Fruit fly (Drosophila melanogaster) whole organism, prepupa: ENCODE measurements around the gene CG12594.

Source experiments
- Blimp-1 ChIP-seq: fragments of 200-800 bp; sonication (Bioruptor generic); optimal IDR thresholded peaks from 3 replicates; lab custom pipeline; 2017; ENCODE audit warnings: missing biosample characterization, missing genetic modification characterization, mild to moderate bottlenecking, moderate library complexity, missing genetic modification reagents
- CG10631 ChIP-seq: fragments of 200-800 bp; sonication (Bioruptor generic); optimal IDR thresholded peaks from 2 replicates; lab custom pipeline; 2016; ENCODE audit warnings: missing biosample characterization, missing genetic modification characterization
- CG10669 ChIP-seq: fragments of 200-800 bp; sonication (Bioruptor generic); optimal IDR thresholded peaks from 3 replicates; lab custom pipeline; 2018; ENCODE audit warnings: missing biosample characterization, mild to moderate bottlenecking, missing genetic modification characterization, moderate library complexity
- CG11294 ChIP-seq: fragments of 200-800 bp; sonication (Bioruptor generic); IDR thresholded peaks from 2 replicates; pipeline ENCODE4 v1.3.6; 2022; ENCODE audit warnings: missing biosample characterization, missing genetic modification characterization
- CG11762 ChIP-seq: fragments of 200-800 bp; sonication (Bioruptor generic); optimal IDR thresholded peaks from 3 replicates; lab custom pipeline; 2016; ENCODE audit warnings: missing biosample characterization, missing genetic modification characterization; ENCODE audit not compliant: insufficient read depth
- CG11902 ChIP-seq: fragments of 200-800 bp; sonication (Bioruptor generic); optimal IDR thresholded peaks from 3 replicates; lab custom pipeline; 2016; ENCODE audit warnings: missing biosample characterization, missing genetic modification characterization
- CG16779 ChIP-seq: fragments of 200-800 bp; sonication (Bioruptor generic); optimal IDR thresholded peaks from 3 replicates; lab custom pipeline; 2017; ENCODE audit warnings: missing biosample characterization, mild to moderate bottlenecking, missing genetic modification characterization
- CG3032 ChIP-seq: fragments of 200-800 bp; optimal IDR thresholded peaks from 2 replicates; lab custom pipeline; 2019; ENCODE audit warnings: missing biosample characterization, mild to moderate bottlenecking, missing genetic modification characterization, moderate library complexity
- CG31627 ChIP-seq: fragments of 200-800 bp; sonication (Bioruptor generic); optimal IDR thresholded peaks from 3 replicates; lab custom pipeline; 2016; ENCODE audit warnings: missing biosample characterization, missing genetic modification characterization
- CG3919 ChIP-seq: fragments of 200-800 bp; sonication (Bioruptor generic); optimal IDR thresholded peaks from 3 replicates; lab custom pipeline; 2016; ENCODE audit warnings: missing biosample characterization, missing genetic modification characterization
- CG6163 ChIP-seq: fragments of 200-800 bp; sonication (Bioruptor generic); IDR thresholded peaks from 3 replicates; pipeline ENCODE4 v1.3.6; 2022; ENCODE audit warnings: missing biosample characterization, missing genetic modification characterization
- CG6276 ChIP-seq: fragments of 200-800 bp; sonication (Bioruptor generic); optimal IDR thresholded peaks from 2 replicates; lab custom pipeline; 2017; ENCODE audit warnings: missing biosample characterization, mild to moderate bottlenecking, missing genetic modification characterization
- CG6792 ChIP-seq: fragments of 200-800 bp; sonication (Bioruptor generic); optimal IDR thresholded peaks from 3 replicates; lab custom pipeline; 2016; ENCODE audit warnings: missing biosample characterization, missing genetic modification characterization
- CG6808 ChIP-seq: fragments of 200-800 bp; sonication (Bioruptor generic); optimal IDR thresholded peaks from 3 replicates; lab custom pipeline; 2017; ENCODE audit warnings: missing biosample characterization, missing genetic modification characterization, mild to moderate bottlenecking, moderate library complexity, missing genetic modification reagents
- CG6854 ChIP-seq: fragments of 200-800 bp; sonication (Bioruptor generic); optimal IDR thresholded peaks from 2 replicates; lab custom pipeline; 2017; ENCODE audit warnings: missing biosample characterization, mild to moderate bottlenecking, missing genetic modification characterization
- CG7368 ChIP-seq: fragments of 200-800 bp; sonication (Bioruptor generic); optimal IDR thresholded peaks from 3 replicates; lab custom pipeline; 2016; ENCODE audit warnings: missing biosample characterization, missing genetic modification characterization
- CG8119 ChIP-seq: fragments of 200-800 bp; sonication (Bioruptor generic); IDR thresholded peaks from 3 replicates; pipeline ENCODE4 v1.3.6; 2022; ENCODE audit warnings: missing biosample characterization, missing genetic modification characterization
- CG8319 ChIP-seq: fragments of 200-800 bp; sonication (Bioruptor generic); optimal IDR thresholded peaks from 3 replicates; lab custom pipeline; 2016; ENCODE audit warnings: missing biosample characterization, missing genetic modification characterization
- CG9139 ChIP-seq: fragments of 200-800 bp; sonication (Bioruptor generic); optimal IDR thresholded peaks from 3 replicates; lab custom pipeline; 2017; ENCODE audit warnings: missing biosample characterization, mild to moderate bottlenecking, missing genetic modification characterization
- Eip75B ChIP-seq: fragments of 200-800 bp; sonication (Bioruptor generic); optimal IDR thresholded peaks from 3 replicates; lab custom pipeline; 2016; ENCODE audit warnings: missing biosample characterization, missing genetic modification characterization
- Eip93F ChIP-seq: fragments of 200-800 bp; sonication (Bioruptor generic); optimal IDR thresholded peaks from 2 replicates; lab custom pipeline; 2016; ENCODE audit warnings: missing biosample characterization, mild to moderate bottlenecking, missing genetic modification characterization
- Ets21C ChIP-seq: fragments of 200-800 bp; sonication (Bioruptor generic); optimal IDR thresholded peaks from 3 replicates; lab custom pipeline; 2016; ENCODE audit warnings: missing biosample characterization, missing genetic modification characterization
- Ets96B ChIP-seq: fragments of 200-800 bp; optimal IDR thresholded peaks from 2 replicates; lab custom pipeline; 2019; ENCODE audit warnings: missing biosample characterization, mild to moderate bottlenecking, missing genetic modification characterization, moderate library complexity
- Gug ChIP-seq: fragments of 200-800 bp; sonication (Bioruptor generic); IDR thresholded peaks from 2 replicates; pipeline ENCODE4 v1.3.6; 2022; ENCODE audit warnings: missing biosample characterization, missing genetic modification characterization
- Hr38 ChIP-seq: sonication (Bioruptor generic); optimal IDR thresholded peaks from 2 replicates; lab custom pipeline; 2016; ENCODE audit warnings: missing biosample characterization, missing genetic modification characterization
- Hr39 ChIP-seq: fragments of 200-800 bp; sonication (Bioruptor generic); optimal IDR thresholded peaks from 2 replicates; lab custom pipeline; 2016; ENCODE audit warnings: missing biosample characterization, missing genetic modification characterization
- Hr4 ChIP-seq: fragments of 200-800 bp; sonication (Bioruptor generic); optimal IDR thresholded peaks from 3 replicates; lab custom pipeline; 2016; ENCODE audit warnings: missing biosample characterization, missing genetic modification characterization
- Met ChIP-seq: fragments of 200-800 bp; sonication (Bioruptor generic); optimal IDR thresholded peaks from 3 replicates; lab custom pipeline; 2016; ENCODE audit warnings: missing biosample characterization, missing genetic modification characterization
- OdsH ChIP-seq: fragments of 200-800 bp; sonication (Bioruptor generic); optimal IDR thresholded peaks from 3 replicates; lab custom pipeline; 2016; ENCODE audit warnings: missing biosample characterization, missing genetic modification characterization
- Smox ChIP-seq: fragments of 200-800 bp; sonication (Bioruptor generic); optimal IDR thresholded peaks from 3 replicates; lab custom pipeline; 2016; ENCODE audit warnings: missing biosample characterization, missing genetic modification characterization
- Sox14 ChIP-seq: fragments of 200-800 bp; sonication (Bioruptor generic); optimal IDR thresholded peaks from 3 replicates; lab custom pipeline; 2016; ENCODE audit warnings: missing biosample characterization, missing genetic modification characterization
- Sox15 ChIP-seq: fragments of 200-800 bp; sonication (Bioruptor generic); optimal IDR thresholded peaks from 3 replicates; lab custom pipeline; 2016; ENCODE audit warnings: missing biosample characterization, missing genetic modification characterization
- achi ChIP-seq: fragments of 200-800 bp; sonication (Bioruptor generic); optimal IDR thresholded peaks from 3 replicates; lab custom pipeline; 2016; ENCODE audit warnings: missing biosample characterization, missing genetic modification characterization
- acj6 ChIP-seq: fragments of 200-800 bp; sonication (Bioruptor generic); optimal IDR thresholded peaks from 3 replicates; lab custom pipeline; 2016; ENCODE audit warnings: missing biosample characterization, missing genetic modification characterization
- cyc ChIP-seq: fragments of 200-800 bp; sonication (Bioruptor generic); optimal IDR thresholded peaks from 3 replicates; lab custom pipeline; 2016; ENCODE audit warnings: missing biosample characterization, missing genetic modification characterization
- dac ChIP-seq: fragments of 200-800 bp; sonication (Bioruptor generic); optimal IDR thresholded peaks from 2 replicates; lab custom pipeline; 2017; ENCODE audit warnings: missing biosample characterization, mild to moderate bottlenecking, missing genetic modification characterization
- esn ChIP-seq: fragments of 200-800 bp; sonication (Bioruptor generic); optimal IDR thresholded peaks from 2 replicates; lab custom pipeline; 2016; ENCODE audit warnings: missing biosample characterization, mild to moderate bottlenecking, missing genetic modification characterization, moderate library complexity
- fd59A ChIP-seq: fragments of 200-800 bp; sonication (Bioruptor generic); optimal IDR thresholded peaks from 2 replicates; lab custom pipeline; 2017; ENCODE audit warnings: missing biosample characterization, mild to moderate bottlenecking, missing genetic modification characterization, missing genetic modification reagents
- fd85E ChIP-seq: fragments of 200-800 bp; sonication (Bioruptor generic); optimal IDR thresholded peaks from 3 replicates; lab custom pipeline; 2016; ENCODE audit warnings: missing biosample characterization, missing genetic modification characterization
- lz ChIP-seq: fragments of 200-800 bp; sonication (Bioruptor generic); optimal IDR thresholded peaks from 3 replicates; lab custom pipeline; 2016; ENCODE audit warnings: missing biosample characterization, missing genetic modification characterization
- net ChIP-seq: fragments of 200-800 bp; sonication (Bioruptor generic); optimal IDR thresholded peaks from 3 replicates; lab custom pipeline; 2016; ENCODE audit warnings: missing biosample characterization, missing genetic modification characterization
- pdm3 ChIP-seq: fragments of 200-800 bp; sonication (Bioruptor generic); optimal IDR thresholded peaks from 3 replicates; lab custom pipeline; 2016; ENCODE audit warnings: missing biosample characterization, missing genetic modification characterization
- salr ChIP-seq, 2 experiments: fragments of 200-800 bp; sonication (Bioruptor generic); optimal IDR thresholded peaks; 3 replicates each; lab custom pipeline; 2016 to 2018; ENCODE audit warnings: missing biosample characterization in 2 of 2, missing genetic modification characterization in 2 of 2, mild to moderate bottlenecking in 1 of 2
- spab ChIP-seq: fragments of 200-800 bp; sonication (Bioruptor generic); optimal IDR thresholded peaks from 2 replicates; lab custom pipeline; 2017; ENCODE audit warnings: missing biosample characterization, mild to moderate bottlenecking, missing genetic modification characterization, missing genetic modification reagents
- ss ChIP-seq, 2 experiments: fragments of 200-800 bp; sonication (Bioruptor generic); optimal IDR thresholded peaks; 2 replicates in 1 of 2; 3 replicates in 1 of 2; lab custom pipeline; 2017 to 2018; ENCODE audit warnings: mild to moderate bottlenecking in 2 of 2, missing biosample characterization in 2 of 2, missing genetic modification characterization in 2 of 2, moderate library complexity in 1 of 2
- svp ChIP-seq: fragments of 200-800 bp; sonication (Bioruptor generic); peaks from one replicate; lab custom pipeline; 2016; ENCODE audit warnings: missing biosample characterization, missing genetic modification characterization
- topi ChIP-seq: fragments of 200-800 bp; sonication (Bioruptor generic); optimal IDR thresholded peaks from 3 replicates; lab custom pipeline; 2016; ENCODE audit warnings: missing biosample characterization, missing genetic modification characterization
- vri ChIP-seq: fragments of 200-800 bp; sonication (Bioruptor generic); optimal IDR thresholded peaks from 3 replicates; lab custom pipeline; 2016; ENCODE audit warnings: missing biosample characterization, mild to moderate bottlenecking, missing genetic modification characterization

CG12594 gene

dm6 chr3R:11759971-11760370, 38.4 kb downstream of the CG12594 start:
- no peak for TF ChIP-seq Sox14
- no peak for TF ChIP-seq vri (GFP tag; lab: Kevin White, UChicago)
- TF ChIP-seq Hr39 (GFP tag; lab: Kevin White, UChicago): no peak
- TF ChIP-seq achi: no peak
- TF ChIP-seq Blimp-1 (GFP tag; lab: Kevin White, UChicago): peak; percentile 85

- TF ChIP-seq pdm3 (GFP tag; lab: Kevin White, UChicago) (peak; percentile 100), CG10669 (peak; percentile 100), dac (GFP tag; lab: Kevin White, UChicago) (peak; percentile 100), Gug (GFP tag; lab: Robert Waterston, UW) (no peak), topi (GFP tag; lab: Kevin White, UChicago) (peak; percentile 100), Sox14 (peak; percentile 100), CG6808 (GFP tag; lab: Kevin White, UChicago) (peak; percentile 99), CG11294 (GFP tag; lab: Robert Waterston, UW) (no peak), esn (GFP tag; lab: Kevin White, UChicago) (peak; percentile 100), Ets21C (GFP tag; lab: Kevin White, UChicago) (peak; percentile 100), Hr38 (peak; percentile 99), CG6792 (GFP tag; lab: Kevin White, UChicago) (peak; percentile 100), Eip75B (GFP tag; lab: Kevin White, UChicago) (peak; percentile 100), CG9139 (GFP tag; lab: Kevin White, UChicago) (peak; percentile 100), CG3032 (tag; lab: Kevin White, UChicago) (peak; percentile 100), fd59A (GFP tag; lab: Kevin White, UChicago) (peak; percentile 100), fd85E (GFP tag; lab: Kevin White, UChicago) (peak; percentile 99), salr (GFP tag; optimal IDR thresholded peaks at IDR 0.05; lab: Kevin White, UChicago) (peak; percentile 100), CG8319 (GFP tag; lab: Kevin White, UChicago) (peak; percentile 100), CG10631 (GFP tag; lab: Kevin White, UChicago) (peak; percentile 100), Smox (GFP tag; lab: Kevin White, UChicago) (peak; percentile 100), CG3919 (GFP tag; lab: Kevin White, UChicago) (peak; percentile 100), achi (peak; percentile 99), spab (peak; percentile 100), CG7368 (peak; percentile 100), Blimp-1 (GFP tag; lab: Kevin White, UChicago) (peak; percentile 99), CG16779 (tag; lab: Kevin White, UChicago) (peak; percentile 99), vri (GFP tag; lab: Kevin White, UChicago) (peak; percentile 100), net (GFP tag; lab: Kevin White, UChicago) (peak; percentile 100), Eip93F (GFP tag; lab: Kevin White, UChicago) (peak; percentile 100), Hr4 (GFP tag; lab: Kevin White, UChicago) (peak; percentile 100), CG11762 (GFP tag; lab: Kevin White, UChicago) (peak; percentile 100), CG11902 (peak; percentile 100), Met (peak; percentile 100), acj6 (peak; percentile 100), svp (GFP tag; lab: Kevin White, UChicago) (peak; percentile 100), CG6854 (GFP tag; lab: Kevin White, UChicago) (peak; percentile 100), Sox15 (peak; percentile 100), Ets96B (tag; lab: Kevin White, UChicago) (peak; percentile 100), CG6163 (GFP tag; lab: Robert Waterston, UW) (no peak), CG8119 (GFP tag; lab: Robert Waterston, UW) (no peak), cyc (GFP tag; lab: Kevin White, UChicago) (peak; percentile 100), lz (GFP tag; lab: Kevin White, UChicago) (peak; percentile 100), CG6276 (peak; percentile 100), ss (GFP tag; optimal IDR thresholded peaks at IDR 0.05; lab: Kevin White, UChicago) (peak; percentile 100), Hr39 (GFP tag; lab: Kevin White, UChicago) (peak; percentile 100), CG31627 (GFP tag; lab: Kevin White, UChicago) (peak; percentile 100), OdsH (GFP tag; lab: Kevin White, UChicago) (peak; percentile 100)
These were observed 39.3 kb downstream of the CG12594 start for dm6 chr3R:11760669-11761387.
